Worm (Caenorhabditis elegans) whole organism, early embryonic: Measurements from ENCODE around the gene D1005.5.

Experiments
- B0310.2 ChIP-seq: sonication (generic microtip); optimal IDR thresholded peaks from 2 replicates; lab custom pipeline; 2016; ENCODE audit warnings: mild to moderate bottlenecking, missing genetic modification characterization, missing compliant biosample characterization
- F13C5.2 ChIP-seq: sonication (generic microtip); optimal IDR thresholded peaks from 2 replicates; lab custom pipeline; 2017; ENCODE audit warnings: mild to moderate bottlenecking, missing genetic modification characterization, inconsistent platforms, missing compliant biosample characterization
- aly-1 ChIP-seq: sonication (generic microtip); optimal IDR thresholded peaks from 2 replicates; lab custom pipeline; 2016; ENCODE audit warnings: missing genetic modification characterization, missing compliant biosample characterization
- ama-1 ChIP-seq: fragments of 150-350 bp; optimal IDR thresholded peaks from 2 replicates; lab custom pipeline; 2014
- ceh-13 ChIP-seq: fragments of 200-800 bp; sonication (Bioruptor generic); optimal IDR thresholded peaks from 2 replicates; lab custom pipeline; 2018; ENCODE audit warnings: mild to moderate bottlenecking, missing genetic modification characterization, missing compliant biosample characterization
- ceh-36 ChIP-seq: sonication (generic microtip); optimal IDR thresholded peaks from 2 replicates; lab custom pipeline; 2016; ENCODE audit warnings: missing genetic modification characterization, inconsistent platforms, missing compliant biosample characterization
- ets-7 ChIP-seq: sonication (generic microtip); optimal IDR thresholded peaks from 2 replicates; lab custom pipeline; 2016; ENCODE audit warnings: missing genotype, missing genetic modification characterization, missing compliant biosample characterization
- flt-1 ChIP-seq: fragments of 200-800 bp; sonication (Bioruptor generic); IDR thresholded peaks from 2 replicates; pipeline ENCODE4 v1.3.6; 2022; ENCODE audit warnings: missing genetic modification characterization, missing compliant biosample characterization
- hmbx-1 ChIP-seq: sonication (generic microtip); optimal IDR thresholded peaks from 2 replicates; lab custom pipeline; 2016; ENCODE audit warnings: mild to moderate bottlenecking, missing genetic modification characterization, missing compliant biosample characterization
- hmg-4 ChIP-seq: fragments of 200-800 bp; sonication (Bioruptor generic); optimal IDR thresholded peaks from 2 replicates; lab custom pipeline; 2018; ENCODE audit warnings: mild to moderate bottlenecking, missing genetic modification characterization, missing compliant biosample characterization
- hnd-1 ChIP-seq: sonication (generic microtip); optimal IDR thresholded peaks from 2 replicates; lab custom pipeline; 2016; ENCODE audit warnings: missing genetic modification characterization, missing compliant biosample characterization
- pes-1 ChIP-seq: fragments of 200-800 bp; sonication (Bioruptor generic); IDR thresholded peaks from 2 replicates; pipeline ENCODE4 v1.3.6; 2022; ENCODE audit warnings: missing genetic modification reagents, missing genetic modification characterization, missing compliant biosample characterization
- scrt-1 ChIP-seq: fragments of 200-800 bp; sonication (Bioruptor generic); IDR thresholded peaks from 2 replicates; pipeline ENCODE4 v1.3.6; 2022; ENCODE audit warnings: missing genetic modification characterization, missing compliant biosample characterization
- sea-1 ChIP-seq: fragments of 200-800 bp; sonication (Bioruptor generic); conservative IDR thresholded peaks from 2 replicates; pipeline ENCODE4 v1.3.6; 2022; ENCODE audit warnings: missing genetic modification characterization, missing compliant biosample characterization
- tbx-11 ChIP-seq: fragments of 200-800 bp; sonication (Bioruptor generic); IDR thresholded peaks from 2 replicates; pipeline ENCODE4 v1.3.6; 2022; ENCODE audit warnings: missing genetic modification characterization, missing compliant biosample characterization
- tbx-37 ChIP-seq: fragments of 200-800 bp; sonication (Bioruptor generic); conservative IDR thresholded peaks from 2 replicates; pipeline ENCODE4 v1.3.6; 2022; ENCODE audit warnings: missing genetic modification reagents, missing genetic modification characterization, missing compliant biosample characterization
- tra-4 ChIP-seq: sonication (generic microtip); optimal IDR thresholded peaks from 2 replicates; lab custom pipeline; 2017; ENCODE audit warnings: missing genetic modification characterization, missing compliant biosample characterization

The D1005.5 gene

DNA sequence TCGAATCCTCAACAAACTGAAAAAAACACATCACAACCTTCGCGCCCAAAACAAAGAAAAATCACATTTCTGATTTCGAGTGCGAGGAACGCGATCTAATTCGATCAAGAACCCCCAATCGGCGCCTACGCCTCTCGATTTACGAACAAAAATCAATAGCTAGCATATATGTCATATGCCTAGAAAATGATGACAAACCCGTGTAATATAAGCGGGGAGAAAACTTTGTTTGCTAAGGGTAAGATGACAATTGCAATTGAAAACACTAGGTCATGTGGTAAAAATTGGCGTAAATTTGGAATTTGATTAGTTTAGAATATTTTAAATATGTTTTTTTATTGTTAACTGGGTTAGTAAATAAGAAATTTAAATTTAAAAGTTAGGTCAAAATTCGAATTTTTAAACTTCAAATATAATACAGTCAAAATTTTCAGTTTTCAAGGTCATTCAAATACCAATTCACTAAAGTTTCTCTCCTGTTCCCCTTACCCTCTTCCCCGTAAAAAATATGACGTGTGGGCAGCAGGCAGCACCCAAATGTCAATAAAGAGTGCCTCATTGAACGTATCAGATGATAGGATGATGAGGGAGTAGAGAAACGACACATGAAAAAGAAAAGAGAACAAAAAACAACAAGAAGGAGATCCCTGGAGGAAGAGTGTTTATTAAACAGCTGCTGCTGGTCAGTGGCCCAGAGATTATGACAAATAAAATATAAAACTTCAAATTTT is 16.3 kb downstream of the D1005.5 start:
- TF ChIP-seq ceh-13 (GFP tag; lab: Kevin White, UChicago) = no peak
- no peak for TF ChIP-seq aly-1 (tag; lab: Kevin White, UChicago)
- TF ChIP-seq sea-1 (GFP tag; lab: Robert Waterston, UW) = no peak
- TF ChIP-seq tra-4 (tag; lab: Kevin White, UChicago) = no peak
- TF ChIP-seq tbx-11 (GFP tag; lab: Robert Waterston, UW) = no peak
- no peak for TF ChIP-seq hmbx-1 (tag; lab: Kevin White, UChicago)
- no peak for TF ChIP-seq tbx-37 (GFP tag; lab: Robert Waterston, UW)
- TF ChIP-seq ceh-36 (tag; lab: Kevin White, UChicago) = no peak
- no peak for TF ChIP-seq flt-1 (GFP tag; lab: Robert Waterston, UW)
- TF ChIP-seq F13C5.2 (tag; lab: Kevin White, UChicago) = no peak
- no peak for TF ChIP-seq scrt-1 (GFP tag; lab: Robert Waterston, UW)
- no peak for TF ChIP-seq hnd-1 (tag; lab: Kevin White, UChicago)
- no peak for TF ChIP-seq ama-1 (lab: Kevin White, UChicago)
- TF ChIP-seq pes-1 (GFP tag; lab: Robert Waterston, UW) = no peak
- no peak for TF ChIP-seq ets-7 (tag; lab: Kevin White, UChicago)
- TF ChIP-seq B0310.2 (tag; lab: Kevin White, UChicago) = no peak
- TF ChIP-seq hmg-4 = no peak

DNA sequence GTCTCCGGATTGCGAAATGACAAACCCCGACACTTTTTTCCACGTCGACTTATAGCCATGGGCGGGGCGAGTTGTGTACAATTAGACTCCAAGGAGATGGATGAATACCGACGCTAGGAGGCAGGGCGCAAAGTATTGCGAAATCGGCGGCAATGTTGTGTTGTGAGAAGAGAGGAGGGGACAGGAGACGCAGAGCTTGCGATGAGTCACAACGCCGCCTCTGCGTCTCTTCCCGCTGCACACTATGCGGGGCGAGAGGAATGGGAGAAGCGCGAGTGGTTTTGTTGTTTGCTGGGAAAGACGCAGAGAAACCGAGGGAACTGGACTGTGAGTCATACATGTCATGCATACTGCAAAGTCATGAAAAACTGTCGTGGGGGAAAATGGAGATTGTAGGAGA is 18.4 kb downstream of the D1005.5 start:
- TF ChIP-seq scrt-1 (GFP tag; lab: Robert Waterston, UW) (peak; percentile 67; the same call in 1 of the 2 replicates), hmg-4 (peak; percentile 79), ama-1 (lab: Kevin White, UChicago) (no peak)

ce11 chrX:1453770-1454169 is 19.0 kb downstream of the D1005.5 start, which contains the start of gene cebp-1:
Gene cebp-1, minus strand, starts transcription at chrX:1453868.
- TF ChIP-seq ceh-13 (GFP tag; lab: Kevin White, UChicago) (no peak), ceh-36 (tag; lab: Kevin White, UChicago) (no peak), hnd-1 (tag; lab: Kevin White, UChicago) (no peak), tbx-37 (GFP tag; lab: Robert Waterston, UW) (no peak), flt-1 (GFP tag; lab: Robert Waterston, UW) (no peak)

DNA sequence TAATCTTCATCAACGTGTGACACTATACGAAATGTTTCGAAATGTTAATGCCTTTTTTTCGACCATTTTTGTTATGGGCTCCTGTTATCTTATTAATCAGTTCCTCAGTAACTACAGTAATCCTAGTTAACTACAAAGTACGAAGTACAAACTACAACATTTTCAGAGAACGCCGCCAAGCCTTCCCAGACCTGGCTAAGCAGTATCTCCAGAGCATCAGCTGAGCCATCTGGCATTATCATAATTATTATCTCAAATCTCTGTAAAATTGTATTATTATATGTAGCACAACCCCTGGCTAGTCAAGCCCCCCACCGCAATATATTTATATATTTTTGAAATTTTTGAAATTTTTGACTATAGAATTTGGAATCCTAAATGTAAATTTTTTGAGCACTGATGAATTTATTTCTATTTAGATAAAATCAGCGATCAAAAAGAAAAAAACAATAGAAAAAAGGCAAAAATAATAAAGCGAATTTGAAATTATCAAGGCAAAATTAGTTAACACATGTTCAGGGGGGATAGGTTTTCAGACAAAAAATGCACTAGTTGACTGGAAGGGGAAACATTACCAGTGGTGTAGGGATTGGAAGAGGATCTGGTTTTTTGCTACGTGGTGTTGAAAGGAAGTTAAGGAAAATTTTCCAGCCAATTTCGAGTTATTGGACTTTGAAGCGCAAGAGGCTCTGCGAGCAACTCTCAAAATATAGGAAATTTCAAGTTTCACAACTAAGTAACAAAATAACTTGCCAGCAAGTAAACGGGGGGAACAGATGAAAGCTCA is 20.8 kb downstream of the D1005.5 start:
- TF ChIP-seq aly-1 (tag; lab: Kevin White, UChicago) (no peak), B0310.2 (tag; lab: Kevin White, UChicago) (no peak), flt-1 (GFP tag; lab: Robert Waterston, UW) (no peak), hmg-4 (no peak)

- TF ChIP-seq tbx-11 (GFP tag; lab: Robert Waterston, UW) (no peak), scrt-1 (GFP tag; lab: Robert Waterston, UW) (no peak), ets-7 (tag; lab: Kevin White, UChicago) (no peak), ceh-36 (tag; lab: Kevin White, UChicago) (no peak), hmbx-1 (tag; lab: Kevin White, UChicago) (no peak), hnd-1 (tag; lab: Kevin White, UChicago) (no peak), aly-1 (tag; lab: Kevin White, UChicago) (no peak), pes-1 (GFP tag; lab: Robert Waterston, UW) (no peak), B0310.2 (tag; lab: Kevin White, UChicago) (no peak), tra-4 (tag; lab: Kevin White, UChicago) (no peak), tbx-37 (GFP tag; lab: Robert Waterston, UW) (no peak), ceh-13 (GFP tag; lab: Kevin White, UChicago) (no peak), F13C5.2 (tag; lab: Kevin White, UChicago) (no peak), sea-1 (GFP tag; lab: Robert Waterston, UW) (no peak)
These were observed 21.5 kb downstream of the D1005.5 start for ce11 chrX:1451240-1451639.

DNA sequence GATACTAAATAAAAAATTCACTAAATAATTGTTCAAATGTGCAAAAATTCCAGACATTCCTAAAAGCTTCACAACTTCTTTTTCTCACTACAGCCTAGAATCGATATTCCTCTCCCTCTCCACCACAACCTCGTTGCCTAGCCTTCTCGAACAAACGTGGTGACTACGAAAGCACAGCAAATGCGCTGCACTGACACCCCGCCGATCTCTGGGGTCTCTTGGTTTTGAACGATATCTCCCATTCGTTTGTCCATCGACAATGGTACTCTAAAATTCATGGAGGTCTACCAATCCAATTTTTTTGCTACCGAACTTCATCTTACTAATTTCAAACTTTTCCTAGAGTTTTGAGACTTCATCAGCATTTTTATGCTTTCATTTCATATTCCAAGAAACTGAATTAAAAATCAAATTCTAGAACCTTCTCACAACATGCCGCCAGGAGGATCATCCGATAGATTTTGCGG is 22.4 kb downstream of the D1005.5 start, which contains the start of gene W05H7.1:
TSS of gene W05H7.1 (plus strand) at position 417 of the 467 bp plus-strand sequence.
- peak; percentile 50 for TF ChIP-seq hmg-4
- TF ChIP-seq tbx-37 (GFP tag; lab: Robert Waterston, UW) = no peak
- no peak for TF ChIP-seq aly-1 (tag; lab: Kevin White, UChicago)
- TF ChIP-seq scrt-1 (GFP tag; lab: Robert Waterston, UW) = no peak

- TF ChIP-seq scrt-1 (GFP tag; lab: Robert Waterston, UW) (no peak), hmg-4 (peak; percentile 75), aly-1 (tag; lab: Kevin White, UChicago) (peak; percentile 63), F13C5.2 (tag; lab: Kevin White, UChicago) (peak; percentile 70), ets-7 (tag; lab: Kevin White, UChicago) (no peak)
These were observed 26.1 kb downstream of the D1005.5 start, which contains the start of gene zfp-3 for ce11 chrX:1446593-1447141. Gene zfp-3, minus strand, starts transcription at chrX:1446643.
